Worm (Caenorhabditis elegans) whole organism, young adult: ENCODE data around the gene F32H5.3.

Experiments used
- F10E7.11 ChIP-seq: sonication (generic microtip); optimal IDR thresholded peaks from 2 replicates; lab custom pipeline; 2017; ENCODE audit warnings: mild to moderate bottlenecking, missing genetic modification characterization, moderate library complexity, missing compliant biosample characterization
- F22D6.2 ChIP-seq: sonication (generic microtip); optimal IDR thresholded peaks from 2 replicates; lab custom pipeline; 2016; ENCODE audit warnings: mild to moderate bottlenecking, missing genetic modification characterization, missing compliant biosample characterization
- ama-1 ChIP-seq, 3 experiments: fragments of 150-350 bp in 1 of 3; sonication (generic microtip) in 2 of 3; optimal IDR thresholded peaks; 2 replicates each; lab custom pipeline; 2014 to 2018; ENCODE audit warnings: missing biosample characterization in 2 of 3, missing genetic modification characterization in 2 of 3, missing genetic modification reagents in 2 of 3
- ceh-100 ChIP-seq: fragments of 200-800 bp; sonication (Bioruptor generic); IDR thresholded peaks from 2 replicates; pipeline ENCODE4 v1.3.6; 2022; ENCODE audit warnings: missing genetic modification reagents, missing genetic modification characterization, missing compliant biosample characterization
- ceh-27 ChIP-seq: fragments of 200-800 bp; sonication (Bioruptor generic); optimal IDR thresholded peaks from 2 replicates; lab custom pipeline; 2018; ENCODE audit warnings: mild to moderate bottlenecking, missing genetic modification characterization, moderate library complexity, missing compliant biosample characterization
- egl-44 ChIP-seq: fragments of 200-800 bp; sonication (Bioruptor generic); IDR thresholded peaks from 2 replicates; pipeline ENCODE4 v1.3.6; 2022; ENCODE audit warnings: missing genetic modification reagents, missing genetic modification characterization, missing compliant biosample characterization
- lin-54 ChIP-seq: fragments of 200-800 bp; sonication (Bioruptor generic); optimal IDR thresholded peaks from 2 replicates; lab custom pipeline; 2018; ENCODE audit warnings: mild to moderate bottlenecking, missing genetic modification characterization, missing compliant biosample characterization
- mes-4 ChIP-seq: sonication (generic microtip); optimal IDR thresholded peaks from 2 replicates; lab custom pipeline; 2016; ENCODE audit warnings: missing genotype, missing genetic modification characterization, missing compliant biosample characterization
- nhr-179 ChIP-seq: sonication (generic microtip); optimal IDR thresholded peaks from 2 replicates; lab custom pipeline; 2016; ENCODE audit warnings: mild to moderate bottlenecking, missing genetic modification characterization, missing compliant biosample characterization
- pha-4 ChIP-seq: fragments of 150-350 bp; sonication (generic microtip); optimal IDR thresholded peaks from 2 replicates; lab custom pipeline; 2014; ENCODE audit warnings: missing biosample characterization, missing genetic modification reagents, missing genetic modification characterization
- rcor-1 ChIP-seq: fragments of 200-800 bp; sonication (Bioruptor generic); IDR thresholded peaks from 2 replicates; pipeline ENCODE4 v1.3.6; 2022; ENCODE audit warnings: missing genetic modification reagents, missing genetic modification characterization, missing compliant biosample characterization
- sea-2 ChIP-seq: fragments of 200-800 bp; sonication (Bioruptor generic); IDR thresholded peaks from 2 replicates; pipeline ENCODE4 v1.3.6; 2022; ENCODE audit warnings: missing genetic modification characterization, missing compliant biosample characterization
- snpc-1.3 ChIP-seq: sonication (generic microtip); optimal IDR thresholded peaks from 2 replicates; lab custom pipeline; 2017; ENCODE audit warnings: missing genetic modification characterization, mild to moderate bottlenecking, missing compliant biosample characterization, antibody characterized with exemption, moderate library complexity, missing genotype, missing genetic modification reagents; ENCODE audit not compliant: insufficient read depth
- ztf-3 ChIP-seq: fragments of 200-800 bp; sonication (Bioruptor generic); optimal IDR thresholded peaks from 2 replicates; lab custom pipeline; 2018; ENCODE audit warnings: mild to moderate bottlenecking, missing genetic modification characterization, missing compliant biosample characterization

DNA sequence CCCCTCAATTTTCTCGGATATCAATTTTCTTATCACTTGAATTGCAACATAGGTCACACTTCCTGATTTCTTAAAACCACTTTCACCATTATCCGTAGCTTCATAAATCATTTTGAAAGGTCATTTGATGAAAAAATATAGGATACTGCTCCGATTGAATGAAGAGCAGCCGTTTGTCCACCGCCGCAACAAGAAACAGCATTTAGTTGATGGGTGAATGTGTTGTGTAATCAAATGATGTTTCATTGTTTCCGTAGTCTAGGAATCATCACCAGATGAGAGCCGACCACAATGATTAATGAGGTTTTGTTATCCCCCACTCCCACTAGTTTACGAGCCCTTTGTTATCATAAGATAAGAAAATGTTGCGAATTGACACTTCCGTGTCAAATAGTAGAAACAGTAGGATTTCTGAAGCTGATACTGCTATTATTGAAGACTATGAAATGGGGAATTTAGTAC is 13.2 kb upstream of the F32H5.3 start, which contains the start of gene twk-43:
- no peak for TF ChIP-seq rcor-1 (GFP tag; lab: Robert Waterston, UW)
- TF ChIP-seq nhr-179: no peak
- TF ChIP-seq ceh-100: no peak
- no peak for TF ChIP-seq lin-54 (GFP tag; lab: Kevin White, UChicago)
- no peak for TF ChIP-seq ceh-27 (GFP tag; lab: Kevin White, UChicago)
- TF ChIP-seq ztf-3 (GFP tag; lab: Kevin White, UChicago): no peak
- no peak for TF ChIP-seq ama-1 (optimal IDR thresholded peaks at IDR 0.05; lab: Kevin White, UChicago)
- TF ChIP-seq ama-1 (GFP tag; optimal IDR thresholded peaks at IDR 0.05; lab: Kevin White, UChicago): no peak
- no peak for TF ChIP-seq pha-4 (tag; lab: Kevin White, UChicago)
- TF ChIP-seq mes-4 (tag; lab: Kevin White, UChicago): no peak
- TF ChIP-seq egl-44: no peak
- no peak for TF ChIP-seq F10E7.11 (tag; lab: Kevin White, UChicago)
- no peak for TF ChIP-seq sea-2
- no peak for TF ChIP-seq snpc-1.3 (tag; lab: Kevin White, UChicago)
- TF ChIP-seq F22D6.2 (tag; lab: Kevin White, UChicago): no peak
